Worm (Caenorhabditis elegans): ENCODE data around the gene grp-1.

Gene grp-1

DNA sequence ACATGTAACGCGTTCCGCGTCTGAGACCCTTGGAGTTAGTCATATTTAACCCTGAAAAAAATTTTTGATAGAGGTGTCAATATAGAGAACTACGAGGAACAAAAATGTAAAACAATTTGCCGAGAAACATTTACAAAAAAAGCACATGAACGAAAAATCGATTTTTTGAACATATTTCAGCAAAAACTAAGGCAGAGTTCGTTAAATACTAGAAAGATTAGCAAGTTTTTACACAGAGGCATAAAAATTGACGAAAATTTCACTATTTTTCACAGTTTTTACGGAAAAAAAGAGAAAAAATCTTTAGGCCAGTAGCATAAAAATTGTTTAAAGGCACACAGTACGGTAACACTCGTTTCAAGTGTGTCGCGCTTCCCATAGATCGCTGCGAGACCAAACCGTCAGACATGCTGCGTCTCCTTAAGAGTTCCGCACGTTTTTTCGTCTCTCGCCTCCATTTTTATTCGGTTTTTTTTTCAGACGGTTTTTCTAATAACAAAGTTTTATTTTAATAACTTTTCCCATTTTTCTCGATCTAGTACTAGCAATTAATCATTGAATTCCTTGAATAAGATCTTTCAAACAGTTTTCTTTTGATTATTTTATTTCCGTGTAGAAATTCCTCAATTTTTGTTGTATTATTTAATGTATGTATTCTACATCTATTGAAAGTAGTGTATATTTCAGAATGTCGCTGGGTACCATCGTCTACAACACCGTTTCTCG lies 44.8 kb downstream of the grp-1 start, which contains the start of the genes rpl-21 and C14B9.10 (continued):
- TF ChIP-seq jun-1 (tag; optimal IDR thresholded peaks at IDR 0.05) (no peak), nhr-42 (GFP tag; IDR thresholded peaks at IDR 0.05) (no peak), egl-27 (tag; optimal IDR thresholded peaks at IDR 0.05) (no peak), mes-2 (tag; optimal IDR thresholded peaks at IDR 0.05; ENCODE audit: poor library complexity, severe bottlenecking) (peak; percentile 91), pha-4 (GFP tag; IDR thresholded peaks at IDR 0.05) (no peak), pha-4 (tag; optimal IDR thresholded peaks at IDR 0.05) (peak; percentile 51), skn-1 (tag; optimal IDR thresholded peaks at IDR 0.05) (no peak), mep-1 (tag; optimal IDR thresholded peaks at IDR 0.05) (peak; percentile 83), zip-2 (tag; optimal IDR thresholded peaks at IDR 0.05) (no peak), Y105C5A.15 (GFP tag; IDR thresholded peaks at IDR 0.05) (no peak), unc-62 (GFP tag; optimal IDR thresholded peaks at IDR 0.05 in 1 of 2) (peak in 1 of 2 experiments; percentile 1), unc-62 (tag; optimal IDR thresholded peaks at IDR 0.05) (no peak), nhr-11 (tag; optimal IDR thresholded peaks at IDR 0.05) (peak; percentile 67), madf-5 (GFP tag; IDR thresholded peaks at IDR 0.05) (no peak), zip-11 (GFP tag; IDR thresholded peaks at IDR 0.05) (no peak), cey-2 (tag; optimal IDR thresholded peaks at IDR 0.05; ENCODE audit: borderline replicate concordance, insufficient read depth) (no peak), F44E2.7 (GFP tag; IDR thresholded peaks at IDR 0.05) (no peak), unc-130 (GFP tag; optimal IDR thresholded peaks at IDR 0.05) (peak; percentile 84), mdl-1 (tag; optimal IDR thresholded peaks at IDR 0.05) (peak in 1 of 2 experiments; percentile 45), dve-1 (tag; optimal IDR thresholded peaks at IDR 0.05; ENCODE audit: insufficient read depth) (peak; percentile 78), hif-1 (tag; optimal IDR thresholded peaks at IDR 0.05) (peak in 1 of 2 experiments; percentile 38), attf-4 (tag; optimal IDR thresholded peaks at IDR 0.05) (no peak), zfp-3 (GFP tag; conservative IDR thresholded peaks at IDR 0.05) (no peak), lin-13 (GFP tag; optimal IDR thresholded peaks at IDR 0.05) (peak; percentile 46), zfp-2 (tag; optimal IDR thresholded peaks at IDR 0.05) (peak; percentile 18), mxl-2 (GFP tag; conservative IDR thresholded peaks at IDR 0.05) (no peak), nhr-102 (tag; optimal IDR thresholded peaks at IDR 0.05) (peak; percentile 55), ztf-7 (tag; optimal IDR thresholded peaks at IDR 0.05) (peak; percentile 24), F10B5.3 (tag; optimal IDR thresholded peaks at IDR 0.05) (no peak), snpc-1.2 (GFP tag; IDR thresholded peaks at IDR 0.05) (peak; percentile 57; the same call in 1 of the 2 replicates), spr-1 (tag; optimal IDR thresholded peaks at IDR 0.05) (peak; percentile 37), hmg-1.1 (GFP tag; IDR thresholded peaks at IDR 0.05) (peak; percentile 75), rbr-2 (tag; optimal IDR thresholded peaks at IDR 0.05) (peak; percentile 72), aha-1 (tag) (peak; percentile 96), nhr-76 (tag; optimal IDR thresholded peaks at IDR 0.05) (no peak), T26A8.4 (GFP tag; IDR thresholded peaks at IDR 0.05) (peak; percentile 62; the same call in 1 of the 2 replicates), arid-1 (GFP tag; conservative IDR thresholded peaks at IDR 0.05) (peak; percentile 87), nhr-41 (GFP tag; IDR thresholded peaks at IDR 0.05) (no peak), lin-1 (GFP tag; IDR thresholded peaks at IDR 0.05) (0 out of 2 replicates have a peak, but pooled peaks have one; percentile 27), nhr-10 (tag; optimal IDR thresholded peaks at IDR 0.05) (no peak), ceh-62 (tag; optimal IDR thresholded peaks at IDR 0.05) (no peak), dmd-8 (GFP tag; IDR thresholded peaks at IDR 0.05) (no peak), ceh-20 (GFP tag; IDR thresholded peaks at IDR 0.05) (no peak), ama-1 (optimal IDR thresholded peaks at IDR 0.05) (peak; percentile 59), zag-1 (tag; optimal IDR thresholded peaks at IDR 0.05) (peak; percentile 3), nhr-48 (tag; optimal IDR thresholded peaks at IDR 0.05) (peak; percentile 36), F49E8.2 (tag; optimal IDR thresholded peaks at IDR 0.05; ENCODE audit: borderline replicate concordance) (peak; percentile 77), unc-39 (tag; optimal IDR thresholded peaks at IDR 0.05) (no peak), Y75B8A.6 (GFP tag; IDR thresholded peaks at IDR 0.05) (no peak), ZK337.2 (GFP tag; IDR thresholded peaks at IDR 0.05) (no peak), tag-97 (GFP tag; IDR thresholded peaks at IDR 0.05) (no peak)

Data from whole organism, L4 larva.